Fruit fly (Drosophila melanogaster) whole organism, embryonic: Measurements from ENCODE around the gene CG17118.

Experiments used
- CG10147 ChIP-seq: fragments of 200-800 bp; sonication (Bioruptor generic); optimal IDR thresholded peaks from 2 replicates; lab custom pipeline; 2019; ENCODE audit warnings: missing biosample characterization, mild to moderate bottlenecking, missing genetic modification characterization, moderate library complexity
- CG10543 ChIP-seq: fragments of 200-800 bp; sonication (Bioruptor generic); optimal IDR thresholded peaks from 3 replicates; lab custom pipeline; 2017; ENCODE audit warnings: missing biosample characterization, mild to moderate bottlenecking, missing genetic modification characterization, moderate library complexity
- CG10959 ChIP-seq: fragments of 200-800 bp; sonication (Bioruptor generic); IDR thresholded peaks from 2 replicates; pipeline ENCODE4 v1.3.6; 2022; ENCODE audit warnings: missing biosample characterization, missing genetic modification characterization
- CG11093 ChIP-seq: fragments of 200-800 bp; sonication (Bioruptor generic); IDR thresholded peaks from 3 replicates; pipeline ENCODE4 v1.3.6; 2022; ENCODE audit warnings: missing biosample characterization, missing genetic modification characterization
- CG11247 ChIP-seq: fragments of 200-800 bp; sonication (Bioruptor generic); IDR thresholded peaks from 2 replicates; pipeline ENCODE4 v1.3.6; 2022; ENCODE audit warnings: missing biosample characterization, missing genetic modification characterization
- CG11560 ChIP-seq: fragments of 200-800 bp; sonication (Bioruptor generic); IDR thresholded peaks from 3 replicates; pipeline ENCODE4 v1.3.6; 2022; ENCODE audit warnings: missing biosample characterization, missing genetic modification characterization
- CG12744 ChIP-seq: fragments of 200-800 bp; sonication (Bioruptor generic); optimal IDR thresholded peaks from 2 replicates; lab custom pipeline; 2016; ENCODE audit warnings: missing biosample characterization, missing genetic modification characterization
- CG14050 ChIP-seq: fragments of 200-800 bp; sonication (Bioruptor generic); IDR thresholded peaks from 3 replicates; pipeline ENCODE4 v1.3.6; 2022; ENCODE audit warnings: missing biosample characterization, missing genetic modification characterization
- CG14441 ChIP-seq: fragments of 200-800 bp; sonication (Bioruptor generic); IDR thresholded peaks from 2 replicates; pipeline ENCODE4 v1.3.6; 2022; ENCODE audit warnings: missing biosample characterization, missing genetic modification characterization
- CG1529 ChIP-seq: fragments of 200-800 bp; sonication (Bioruptor generic); optimal IDR thresholded peaks from 3 replicates; lab custom pipeline; 2018; ENCODE audit warnings: missing biosample characterization, missing genetic modification characterization
- CG16815 ChIP-seq: fragments of 200-800 bp; sonication (Bioruptor generic); optimal IDR thresholded peaks from 3 replicates; lab custom pipeline; 2017; ENCODE audit warnings: missing biosample characterization, mild to moderate bottlenecking, missing genetic modification characterization
- CG16863 ChIP-seq: fragments of 200-800 bp; sonication (Bioruptor generic); optimal IDR thresholded peaks from 3 replicates; lab custom pipeline; 2016; ENCODE audit warnings: missing biosample characterization, missing genetic modification characterization
- CG2202 ChIP-seq: fragments of 200-800 bp; sonication (Bioruptor generic); optimal IDR thresholded peaks from 2 replicates; lab custom pipeline; 2018; ENCODE audit warnings: missing biosample characterization, mild to moderate bottlenecking, missing genetic modification characterization
- CG2678 ChIP-seq: fragments of 200-800 bp; sonication (Bioruptor generic); optimal IDR thresholded peaks from 3 replicates; lab custom pipeline; 2019; ENCODE audit warnings: missing biosample characterization, mild to moderate bottlenecking, missing genetic modification characterization, moderate library complexity
- CG31388 ChIP-seq: fragments of 200-800 bp; sonication (Bioruptor generic); optimal IDR thresholded peaks from 2 replicates; lab custom pipeline; 2016; ENCODE audit warnings: missing biosample characterization, missing genetic modification characterization
- CG33213 ChIP-seq: fragments of 200-800 bp; sonication (Bioruptor generic); optimal IDR thresholded peaks from 3 replicates; lab custom pipeline; 2016; ENCODE audit warnings: missing biosample characterization, missing genetic modification characterization
- CG4424 ChIP-seq: fragments of 200-800 bp; sonication (Bioruptor generic); optimal IDR thresholded peaks from 3 replicates; lab custom pipeline; 2016; ENCODE audit warnings: missing biosample characterization, missing genetic modification characterization
- CG6175 ChIP-seq: fragments of 200-800 bp; sonication (Bioruptor generic); IDR thresholded peaks from 3 replicates; pipeline ENCODE4 v1.3.6; 2022; ENCODE audit warnings: missing biosample characterization, missing genetic modification characterization
- CG6791 ChIP-seq: fragments of 200-800 bp; sonication (Bioruptor generic); IDR thresholded peaks from 3 replicates; pipeline ENCODE4 v1.3.6; 2022; ENCODE audit warnings: missing biosample characterization, missing genetic modification characterization; ENCODE audit not compliant: partially characterized antibody
- CG8478 ChIP-seq: fragments of >200 bp; optimal IDR thresholded peaks from 2 replicates; lab custom pipeline; 2018
- CG9727 ChIP-seq: fragments of 200-800 bp; sonication (Bioruptor generic); optimal IDR thresholded peaks from 3 replicates; lab custom pipeline; 2017; ENCODE audit warnings: missing biosample characterization, mild to moderate bottlenecking, missing genetic modification characterization
- CHES-1-like ChIP-seq: fragments of 200-800 bp; sonication (Bioruptor generic); optimal IDR thresholded peaks from 2 replicates; lab custom pipeline; 2016; ENCODE audit warnings: missing biosample characterization, missing genetic modification characterization
- Dip2 ChIP-seq: fragments of 200-800 bp; sonication (Bioruptor generic); IDR thresholded peaks from 2 replicates; pipeline ENCODE4 v1.3.6; 2022; ENCODE audit warnings: missing biosample characterization, missing genetic modification characterization
- H2.0 ChIP-seq: fragments of 200-800 bp; sonication (Bioruptor generic); IDR thresholded peaks from 2 replicates; pipeline ENCODE4 v1.3.6; 2022; ENCODE audit warnings: missing biosample characterization, missing genetic modification characterization
- HmgZ ChIP-seq: fragments of 200-800 bp; sonication (Bioruptor generic); optimal IDR thresholded peaks from 2 replicates; lab custom pipeline; 2018; ENCODE audit warnings: missing biosample characterization, mild to moderate bottlenecking, missing genetic modification characterization
- Lim3 ChIP-seq: fragments of 200-800 bp; sonication (Bioruptor generic); IDR thresholded peaks from 2 replicates; pipeline ENCODE4 v1.3.6; 2022; ENCODE audit warnings: missing biosample characterization, missing genetic modification characterization
- MBD-R2 ChIP-seq: fragments of 200-800 bp; sonication (Bioruptor generic); IDR thresholded peaks from 2 replicates; pipeline ENCODE4 v1.3.6; 2022; ENCODE audit warnings: missing biosample characterization, missing genetic modification characterization
- Med ChIP-seq: fragments of 200-800 bp; sonication (Bioruptor generic); peaks from one replicate; lab custom pipeline; 2016; ENCODE audit warnings: missing biosample characterization, missing genetic modification characterization, mild to moderate bottlenecking, inconsistent platforms, moderate library complexity
- Nf-YC ChIP-seq: fragments of 200-800 bp; optimal IDR thresholded peaks from 3 replicates; lab custom pipeline; 2019; ENCODE audit warnings: missing biosample characterization, mild to moderate bottlenecking, missing genetic modification characterization, moderate library complexity
- Stat92E ChIP-seq, 3 experiments: fragments of >200 bp in 2 of 3; fragments of 200-800 bp in 1 of 3; sonication (Bioruptor generic) in 1 of 3; optimal IDR thresholded peaks; 2 replicates each; lab custom pipeline; 2017 to 2019; ENCODE audit warnings: missing biosample characterization in 3 of 3, missing genetic modification characterization in 3 of 3, mild to moderate bottlenecking in 1 of 3, moderate library complexity in 1 of 3
- crp ChIP-seq, 2 experiments: fragments of 200-800 bp; sonication (Bioruptor generic); optimal IDR thresholded peaks; 2 replicates in 1 of 2; 3 replicates in 1 of 2; lab custom pipeline; 2017; ENCODE audit warnings: missing biosample characterization in 2 of 2, missing genetic modification characterization in 2 of 2, mild to moderate bottlenecking in 1 of 2, moderate library complexity in 1 of 2
- en ChIP-seq: fragments of 200-800 bp; sonication (Bioruptor generic); optimal IDR thresholded peaks from 2 replicates; lab custom pipeline; 2016; ENCODE audit warnings: missing biosample characterization, missing genetic modification characterization
- gce ChIP-seq: fragments of 200-800 bp; sonication (Bioruptor generic); IDR thresholded peaks from 3 replicates; pipeline ENCODE4 v1.3.6; 2022; ENCODE audit warnings: missing biosample characterization, missing genetic modification characterization
- gcm ChIP-seq: fragments of 200-800 bp; sonication (Bioruptor generic); optimal IDR thresholded peaks from 2 replicates; lab custom pipeline; 2019; ENCODE audit warnings: missing biosample characterization, mild to moderate bottlenecking, missing genetic modification characterization, moderate library complexity
- gro ChIP-seq: fragments of 200-800 bp; sonication (Bioruptor generic); optimal IDR thresholded peaks from 2 replicates; lab custom pipeline; 2016; ENCODE audit warnings: missing biosample characterization, missing genetic modification characterization
- her ChIP-seq: fragments of 200-800 bp; sonication (Bioruptor generic); optimal IDR thresholded peaks from 2 replicates; lab custom pipeline; 2016; ENCODE audit warnings: missing biosample characterization, missing genetic modification characterization
- insv ChIP-seq, 2 experiments: fragments of 200-800 bp; sonication (Bioruptor generic); optimal IDR thresholded peaks; 3 replicates each; lab custom pipeline; 2016 to 2018; ENCODE audit warnings: missing biosample characterization in 2 of 2, missing genetic modification characterization in 2 of 2
- jing ChIP-seq: fragments of 200-800 bp; sonication (Bioruptor generic); optimal IDR thresholded peaks from 2 replicates; lab custom pipeline; 2018; ENCODE audit warnings: missing biosample characterization, mild to moderate bottlenecking, missing genetic modification characterization
- luna ChIP-seq: fragments of 200-800 bp; sonication (Bioruptor generic); optimal IDR thresholded peaks from 2 replicates; lab custom pipeline; 2016; ENCODE audit warnings: missing biosample characterization, missing genetic modification characterization
- nau ChIP-seq: fragments of 200-800 bp; sonication (Bioruptor generic); optimal IDR thresholded peaks from 3 replicates; lab custom pipeline; 2017; ENCODE audit warnings: missing biosample characterization, mild to moderate bottlenecking, missing genetic modification characterization, missing genetic modification reagents
- pan ChIP-seq, 4 experiments: fragments of >200 bp in 3 of 4; fragments of 200-800 bp in 1 of 4; sonication (Bioruptor generic) in 1 of 4; optimal IDR thresholded peaks in 3 of 4; IDR thresholded peaks in 1 of 4; 2 replicates each; pipeline versions ENCODE4 v1.3.6 to Lab custom; 2017 to 2022; ENCODE audit warnings: missing biosample characterization in 2 of 4, missing genetic modification characterization in 2 of 4, mixed read lengths in 1 of 4
- psq ChIP-seq: fragments of 200-800 bp; sonication (Bioruptor generic); optimal IDR thresholded peaks from 2 replicates; lab custom pipeline; 2017; ENCODE audit warnings: missing biosample characterization, missing genetic modification characterization
- schlank ChIP-seq: fragments of 200-800 bp; sonication (Bioruptor generic); optimal IDR thresholded peaks from 2 replicates; lab custom pipeline; 2018; ENCODE audit warnings: missing biosample characterization, mild to moderate bottlenecking, missing genetic modification characterization
- stc ChIP-seq: fragments of 200-800 bp; sonication (Bioruptor generic); IDR thresholded peaks from 2 replicates; pipeline ENCODE4 v1.3.6; 2022; ENCODE audit warnings: missing biosample characterization, missing genetic modification characterization
- sug ChIP-seq: fragments of 200-800 bp; optimal IDR thresholded peaks from 2 replicates; lab custom pipeline; 2019; ENCODE audit warnings: missing biosample characterization, mild to moderate bottlenecking, missing genetic modification characterization, moderate library complexity
- tx ChIP-seq: fragments of 200-800 bp; sonication (Bioruptor generic); optimal IDR thresholded peaks from 2 replicates; lab custom pipeline; 2016; ENCODE audit warnings: missing biosample characterization, missing genetic modification characterization

Gene CG17118

DNA sequence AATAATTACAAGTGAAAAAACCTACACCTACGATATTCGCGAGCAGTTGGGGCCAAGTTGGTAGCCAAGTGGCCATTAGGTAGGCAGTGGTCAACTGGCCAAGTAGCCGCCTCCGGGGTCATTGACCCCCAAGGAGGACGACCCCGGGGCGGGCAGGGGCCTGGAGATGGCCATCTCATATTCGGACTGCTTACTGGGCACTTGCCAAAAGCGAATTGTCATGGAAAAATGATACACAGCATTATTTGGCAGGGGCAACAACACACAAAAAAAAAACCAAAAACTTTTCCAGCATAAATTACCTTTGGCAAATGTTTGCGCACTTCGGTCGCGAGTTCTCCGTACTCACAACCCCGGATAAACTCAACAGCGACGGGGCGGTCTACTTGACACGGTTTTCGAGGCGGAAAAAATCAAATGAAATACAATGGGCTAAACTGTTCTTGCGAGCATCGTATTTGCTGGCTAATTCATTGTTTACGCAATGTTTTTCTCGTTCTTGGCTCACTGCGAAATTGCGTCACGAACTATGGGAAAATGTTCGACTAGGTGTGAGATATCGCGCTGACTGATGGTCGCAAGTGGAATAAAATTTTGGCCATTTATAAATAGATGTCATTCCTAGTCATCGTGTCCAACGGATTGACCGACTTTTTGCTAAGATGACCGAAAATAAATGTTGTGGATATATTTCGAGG lies 21.0 kb downstream of the CG17118 start (continued):
- peak; percentile 2 for TF ChIP-seq CG10543 (GFP tag; lab: Kevin White, UChicago)
- TF ChIP-seq gce (GFP tag; lab: Robert Waterston, UW) = no peak

DNA sequence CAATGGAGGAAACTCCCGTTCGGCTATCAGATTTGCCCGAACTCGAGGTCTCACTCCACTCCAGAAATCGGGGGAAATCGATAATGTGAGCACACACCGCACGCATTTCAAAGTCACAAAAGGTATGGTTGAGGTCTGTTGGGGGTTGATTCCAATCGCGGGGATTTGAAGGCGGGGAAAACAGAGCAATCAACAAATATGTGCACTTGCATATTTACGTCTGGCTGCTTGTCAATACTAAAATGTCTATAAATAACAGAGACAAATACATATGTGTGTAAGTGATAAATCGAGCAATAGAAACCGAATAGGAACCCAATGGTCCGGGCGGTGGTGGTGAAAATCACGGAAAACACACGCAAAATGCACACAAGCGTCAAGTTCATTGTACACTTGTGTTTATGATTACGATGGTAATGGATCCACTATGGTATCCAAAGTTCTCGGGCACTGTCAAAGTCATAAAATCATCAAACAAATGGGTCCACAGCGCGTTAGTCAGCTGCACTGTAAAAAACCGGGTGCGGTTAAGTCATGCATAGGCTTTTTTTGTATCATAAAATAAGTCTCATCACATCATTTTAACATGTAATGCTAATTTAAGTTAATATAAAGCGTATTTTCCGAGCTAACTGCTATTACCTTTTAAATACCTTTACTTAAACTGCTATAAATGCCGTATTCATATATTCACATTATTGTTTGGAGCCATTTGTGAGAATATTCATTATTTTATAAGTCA lies 22.0 kb downstream of the CG17118 start:
- TF ChIP-seq CG11093 (GFP tag; lab: Robert Waterston, UW) (peak; percentile 84), Stat92E (GFP tag; optimal IDR thresholded peaks at IDR 0.05; lab: Kevin White, UChicago) (peak in 1 of 3 experiments; percentile 31), insv (GFP tag; optimal IDR thresholded peaks at IDR 0.05; lab: Kevin White, UChicago) (peak in 1 of 2 experiments; percentile 32), CG10959 (GFP tag; lab: Robert Waterston, UW) (peak; percentile 78), CG11560 (tag; lab: Robert Waterston, UW) (no peak), HmgZ (peak; percentile 77), luna (no peak), tx (GFP tag; lab: Kevin White, UChicago) (peak; percentile 64), CG33213 (peak; percentile 94), gcm (GFP tag; lab: Kevin White, UChicago) (peak; percentile 84), psq (GFP tag; lab: Kevin White, UChicago) (peak; percentile 88), CG6175 (peak; percentile 55; the same call in 1 of the 3 replicates), CG11247 (peak; percentile 83), CG8478 (no peak), CG2202 (tag; lab: Kevin White, UChicago) (peak; percentile 97), CG2678 (tag; lab: Kevin White, UChicago) (peak; percentile 88), CG14441 (GFP tag; lab: Robert Waterston, UW) (peak; percentile 50; the same call in 1 of the 2 replicates), Med (GFP tag; lab: Kevin White, UChicago) (peak; percentile 96), CG16815 (peak; percentile 74), H2.0 (peak; percentile 60), crp (GFP tag; optimal IDR thresholded peaks at IDR 0.05; lab: Kevin White, UChicago) (peak in 1 of 2 experiments; percentile 62), MBD-R2 (GFP tag; lab: Robert Waterston, UW) (peak; percentile 23; the same call in 1 of the 2 replicates), pan (optimal IDR thresholded peaks at IDR 0.05; lab: Kevin White, UChicago) (no peak), pan (GFP tag; optimal IDR thresholded peaks at IDR 0.05 in 1 of 2, IDR thresholded peaks at IDR 0.05 in 1 of 2) (peak in 1 of 2 experiments; percentile 85), CHES-1-like (GFP tag; lab: Kevin White, UChicago) (peak; percentile 90), Lim3 (GFP tag; lab: Robert Waterston, UW) (no peak), CG1529 (GFP tag; lab: Kevin White, UChicago) (peak; percentile 93), jing (GFP tag; lab: Kevin White, UChicago) (peak; percentile 63), her (GFP tag; lab: Kevin White, UChicago) (peak; percentile 74), Nf-YC (tag; lab: Kevin White, UChicago) (peak; percentile 3), CG16863 (GFP tag; lab: Kevin White, UChicago) (peak; percentile 92), en (GFP tag; lab: Kevin White, UChicago) (peak; percentile 87), CG10147 (GFP tag; lab: Kevin White, UChicago) (peak; percentile 47), gro (no peak), sug (tag; lab: Kevin White, UChicago) (peak; percentile 80), CG6791 (GFP tag; lab: Robert Waterston, UW) (no peak), stc (GFP tag; lab: Robert Waterston, UW) (peak; percentile 78; the same call in 1 of the 2 replicates), Dip2 (GFP tag; lab: Robert Waterston, UW) (no peak), CG9727 (GFP tag; lab: Kevin White, UChicago) (peak; percentile 96), nau (peak; percentile 90), CG31388 (GFP tag; lab: Kevin White, UChicago) (peak; percentile 37), CG14050 (GFP tag; lab: Robert Waterston, UW) (peak; percentile 51), CG4424 (GFP tag; lab: Kevin White, UChicago) (peak; percentile 85), CG12744 (GFP tag; lab: Kevin White, UChicago) (peak; percentile 84), schlank (peak; percentile 67)
